Fruit fly (Drosophila melanogaster): Measurements from ENCODE around the gene larp.

The larp gene

DNA sequence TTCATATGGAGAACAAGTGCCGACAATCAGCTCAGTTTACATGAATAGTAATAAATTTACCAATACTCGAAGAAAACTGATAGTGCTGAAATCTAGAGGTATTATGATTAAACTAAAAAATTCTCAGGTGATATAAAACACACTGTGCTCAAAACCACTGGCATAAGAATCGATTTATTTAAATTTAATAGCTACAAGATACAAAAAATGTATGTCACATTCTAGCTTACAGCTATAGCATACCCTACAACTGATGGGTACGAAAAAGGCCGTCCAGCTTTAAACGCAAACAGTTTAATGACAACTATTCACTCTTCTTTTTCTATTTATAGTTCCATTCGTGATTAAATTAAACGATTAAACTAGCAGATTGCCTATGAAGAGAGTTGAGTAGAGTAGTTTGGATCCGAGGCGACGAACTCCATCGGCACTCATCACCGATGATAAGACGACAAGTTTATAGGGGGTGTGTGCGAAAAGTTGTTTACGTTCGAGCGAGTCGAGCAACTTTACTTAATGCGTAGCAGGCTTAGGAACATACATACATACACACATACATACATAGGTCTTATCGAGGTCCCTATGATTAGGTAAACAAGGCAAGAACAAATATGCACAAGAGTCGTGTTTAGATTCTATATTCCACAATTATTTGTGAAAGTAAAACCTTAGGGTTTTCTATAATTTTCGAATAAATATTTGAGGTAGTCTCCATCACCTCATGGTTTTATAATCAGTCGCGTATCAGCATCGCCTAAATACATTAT is 7.3 kb downstream of the larp start (continued):
- TF ChIP-seq ato (GFP tag; IDR thresholded peaks at IDR 0.05; ENCODE audit: partially characterized antibody) (no peak), jing (GFP tag; optimal IDR thresholded peaks at IDR 0.05) (no peak), hbn (GFP tag; IDR thresholded peaks at IDR 0.05; ENCODE audit: partially characterized antibody) (no peak), Ets65A (GFP tag) (peak; percentile 46), bbx (GFP tag; IDR thresholded peaks at IDR 0.05; ENCODE audit: partially characterized antibody) (no peak), eyg (GFP tag; optimal IDR thresholded peaks at IDR 0.05) (peak; percentile 74), CG15696 (tag; optimal IDR thresholded peaks at IDR 0.05) (peak; percentile 94), CG8388 (GFP tag; optimal IDR thresholded peaks at IDR 0.05) (no peak), Gsc (GFP tag; IDR thresholded peaks at IDR 0.05) (no peak), CG32767 (GFP tag; IDR thresholded peaks at IDR 0.05) (peak; percentile 54), CG11456 (GFP tag; IDR thresholded peaks at IDR 0.05) (peak; percentile 71; the same call in 2 of the 3 replicates), Poxn (GFP tag; IDR thresholded peaks at IDR 0.05) (peak; percentile 56; the same call in 1 of the 2 replicates), Rx (GFP tag; IDR thresholded peaks at IDR 0.05) (peak; percentile 62), CG17612 (GFP tag; IDR thresholded peaks at IDR 0.05) (peak; percentile 16), Stat92E (GFP tag; optimal IDR thresholded peaks at IDR 0.05) (no peak), CG12391 (tag; optimal IDR thresholded peaks at IDR 0.05) (peak; percentile 46), row (GFP tag; IDR thresholded peaks at IDR 0.05) (peak; percentile 89), jigr1 (GFP tag; IDR thresholded peaks at IDR 0.05) (no peak), Ptx1 (GFP tag; IDR thresholded peaks at IDR 0.05) (peak; percentile 81), ci (GFP tag; IDR thresholded peaks at IDR 0.05) (peak; percentile 90), H2.0 (GFP tag; IDR thresholded peaks at IDR 0.05) (peak; percentile 55), pita (GFP tag; optimal IDR thresholded peaks at IDR 0.05) (no peak), Optix (GFP tag; IDR thresholded peaks at IDR 0.05) (no peak), CG8281 (tag; optimal IDR thresholded peaks at IDR 0.05) (peak; percentile 43), CG8290 (GFP tag; optimal IDR thresholded peaks at IDR 0.05) (peak; percentile 68), CG8290 (tag; optimal IDR thresholded peaks at IDR 0.05) (peak; percentile 74 to 85), da (GFP tag; optimal IDR thresholded peaks at IDR 0.05) (no peak), CG2129 (GFP tag; IDR thresholded peaks at IDR 0.05; ENCODE audit: partially characterized antibody) (no peak), lilli (GFP tag; optimal IDR thresholded peaks at IDR 0.05) (peak; percentile 80), Sox100B (GFP tag; optimal IDR thresholded peaks at IDR 0.05) (peak; percentile 73), CG32532 (GFP tag; IDR thresholded peaks at IDR 0.05) (peak; percentile 90), CG16813 (GFP tag; IDR thresholded peaks at IDR 0.05; ENCODE audit: partially characterized antibody) (no peak), E2f1 (GFP tag; IDR thresholded peaks at IDR 0.05) (peak; percentile 56), gcm (GFP tag; optimal IDR thresholded peaks at IDR 0.05) (peak; percentile 45), D (optimal IDR thresholded peaks at IDR 0.05) (no peak), D (GFP tag; optimal IDR thresholded peaks at IDR 0.05) (peak; percentile 76), grau (tag; optimal IDR thresholded peaks at IDR 0.05) (peak; percentile 74), HLH3B (GFP tag; IDR thresholded peaks at IDR 0.05) (peak; percentile 61), otp (GFP tag; IDR thresholded peaks at IDR 0.05) (peak; percentile 93), hkb (optimal IDR thresholded peaks at IDR 0.05) (no peak), hkb (GFP tag; IDR thresholded peaks at IDR 0.05) (peak; percentile 51), CG10431 (GFP tag; optimal IDR thresholded peaks at IDR 0.05) (no peak), vnd (GFP tag; IDR thresholded peaks at IDR 0.05; ENCODE audit: partially characterized antibody) (no peak), CG15073 (GFP tag; optimal IDR thresholded peaks at IDR 0.05) (peak; percentile 32), Spps (tag; optimal IDR thresholded peaks at IDR 0.05) (peak; percentile 36), CG2875 (GFP tag; optimal IDR thresholded peaks at IDR 0.05) (peak; percentile 85), trem (tag; optimal IDR thresholded peaks at IDR 0.05) (peak; percentile 4), vvl (GFP tag; IDR thresholded peaks at IDR 0.05) (peak; percentile 48), CG12219 (GFP tag; optimal IDR thresholded peaks at IDR 0.05) (peak; percentile 5), NC2β (GFP tag; optimal IDR thresholded peaks at IDR 0.05) (peak; percentile 83)

Data from whole organism, embryonic.